Fruit fly (Drosophila melanogaster): ENCODE results near the gene shps.
A peak's percentile ranks its signal among the peaks of the same experiment; 100 is the strongest.

Gene shps

dm6 chr3R:24230423-24231205, 48.8 kb upstream of the shps start, which contains the start of gene mask (continued):
- TF ChIP-seq Nf-YB (GFP tag; optimal IDR thresholded peaks at IDR 0.05) (peak; percentile 32), CG10274 (GFP tag; optimal IDR thresholded peaks at IDR 0.05) (peak; percentile 33), CG8388 (GFP tag; optimal IDR thresholded peaks at IDR 0.05) (peak; percentile 49), Myb (GFP tag; optimal IDR thresholded peaks at IDR 0.05) (peak; percentile 64), zen (tag; optimal IDR thresholded peaks at IDR 0.05) (peak; percentile 37), gro (GFP tag; optimal IDR thresholded peaks at IDR 0.05) (peak; percentile 76), CG7963 (GFP tag; IDR thresholded peaks at IDR 0.05; ENCODE audit: partially characterized antibody) (0 out of 3 replicates have a peak, but pooled peaks have one; percentile 32), so (GFP tag; IDR thresholded peaks at IDR 0.05) (peak; percentile 69; the same call in 1 of the 3 replicates), CG10267 (tag; optimal IDR thresholded peaks at IDR 0.05) (peak; percentile 69), Usf (GFP tag; optimal IDR thresholded peaks at IDR 0.05) (peak; percentile 74), CG32767 (GFP tag; IDR thresholded peaks at IDR 0.05) (no peak), CG34422 (GFP tag; IDR thresholded peaks at IDR 0.05) (peak; percentile 79), inv (GFP tag; IDR thresholded peaks at IDR 0.05; ENCODE audit: partially characterized antibody) (no peak), CG14050 (GFP tag; IDR thresholded peaks at IDR 0.05) (peak; percentile 58), fd3F (GFP tag; optimal IDR thresholded peaks at IDR 0.05) (peak; percentile 75), lola (GFP tag; optimal IDR thresholded peaks at IDR 0.05) (peak in 1 of 3 experiments; percentile 5), CG4360 (GFP tag; IDR thresholded peaks at IDR 0.05) (0 out of 2 replicates have a peak, but pooled peaks have one; percentile 17), kah (GFP tag; optimal IDR thresholded peaks at IDR 0.05) (peak; percentile 67), nerfin-1 (tag; optimal IDR thresholded peaks at IDR 0.05) (peak; percentile 47), CG11560 (tag; IDR thresholded peaks at IDR 0.05) (no peak; the same call in 2 of the 3 replicates), CG31365 (tag; optimal IDR thresholded peaks at IDR 0.05) (no peak), lab (GFP tag; optimal IDR thresholded peaks at IDR 0.05) (peak; percentile 87), CG15696 (tag; optimal IDR thresholded peaks at IDR 0.05) (peak; percentile 15), ci (GFP tag; IDR thresholded peaks at IDR 0.05) (peak; percentile 93), CG12769 (tag; optimal IDR thresholded peaks at IDR 0.05) (peak; percentile 62), tio (GFP tag; optimal IDR thresholded peaks at IDR 0.05) (no peak), Vsx1 (GFP tag; optimal IDR thresholded peaks at IDR 0.05) (peak; percentile 78), CG7357 (GFP tag; IDR thresholded peaks at IDR 0.05) (no peak), NFAT (GFP tag; IDR thresholded peaks at IDR 0.05) (peak; percentile 93), zfh2 (GFP tag; optimal IDR thresholded peaks at IDR 0.05) (peak; percentile 81), CG5953 (GFP tag; IDR thresholded peaks at IDR 0.05) (peak; percentile 62; the same call in 1 of the 2 replicates), CG13296 (GFP tag; optimal IDR thresholded peaks at IDR 0.05) (peak; percentile 81), CG34224 (GFP tag; IDR thresholded peaks at IDR 0.05; ENCODE audit: partially characterized antibody) (no peak), CG6854 (GFP tag; optimal IDR thresholded peaks at IDR 0.05) (peak; percentile 74), CG4617 (GFP tag; optimal IDR thresholded peaks at IDR 0.05; ENCODE audit: borderline replicate concordance) (peak; percentile 74), grau (tag; optimal IDR thresholded peaks at IDR 0.05) (peak; percentile 51), da (GFP tag; optimal IDR thresholded peaks at IDR 0.05) (peak; percentile 74), CG11696 (GFP tag; IDR thresholded peaks at IDR 0.05) (peak; percentile 55; the same call in 1 of the 2 replicates), CG9609 (GFP tag; optimal IDR thresholded peaks at IDR 0.05) (peak; percentile 74), oc (tag; optimal IDR thresholded peaks at IDR 0.05) (no peak), HmgZ (tag; optimal IDR thresholded peaks at IDR 0.05) (peak; percentile 56), Fer3 (tag; optimal IDR thresholded peaks at IDR 0.05) (peak; percentile 78), CG17359 (tag; optimal IDR thresholded peaks at IDR 0.05) (peak; percentile 63), YL-1 (GFP tag; optimal IDR thresholded peaks at IDR 0.05) (peak; percentile 76), CG7839 (tag; optimal IDR thresholded peaks at IDR 0.05) (peak; percentile 64), sob (GFP tag; IDR thresholded peaks at IDR 0.05) (peak; percentile 86), CG18619 (GFP tag; optimal IDR thresholded peaks at IDR 0.05) (peak; percentile 88), al (GFP tag; IDR thresholded peaks at IDR 0.05) (peak; percentile 70)

All from whole organism, embryonic.